Worm (Caenorhabditis elegans): ENCODE results near the gene abu-1.
A peak's percentile ranks its signal among the peaks of the same experiment; 100 is the strongest.

abu-1 gene

ce11 chrV:10406313-10406712, 24.7 kb upstream of the abu-1 start, which contains the start of gene F15H10.7:
TSS of gene F15H10.7 (minus strand) at chrV:10406413.
- TF ChIP-seq nhr-23 (tag; optimal IDR thresholded peaks at IDR 0.05) (no peak), nhr-21 (tag; optimal IDR thresholded peaks at IDR 0.05) (no peak), egl-27 (tag; optimal IDR thresholded peaks at IDR 0.05) (no peak), unc-55 (GFP tag; optimal IDR thresholded peaks at IDR 0.05) (no peak), alr-1 (tag; optimal IDR thresholded peaks at IDR 0.05) (no peak), nhr-77 (tag; optimal IDR thresholded peaks at IDR 0.05) (no peak), fos-1 (tag; optimal IDR thresholded peaks at IDR 0.05) (no peak), ztf-1 (GFP tag; conservative IDR thresholded peaks at IDR 0.05) (no peak), ztf-11 (tag; optimal IDR thresholded peaks at IDR 0.05) (no peak)

- TF ChIP-seq nhr-129 (tag; optimal IDR thresholded peaks at IDR 0.05) (no peak), lin-39 (tag; optimal IDR thresholded peaks at IDR 0.05) (no peak), gmeb-1 (tag; optimal IDR thresholded peaks at IDR 0.05) (no peak), fos-1 (tag; optimal IDR thresholded peaks at IDR 0.05) (peak; percentile 29), nhr-23 (tag; optimal IDR thresholded peaks at IDR 0.05) (no peak), mdl-1 (tag; optimal IDR thresholded peaks at IDR 0.05) (no peak)
Observed at ce11 chrV:10404701-10405100, 23.1 kb upstream of the abu-1 start.

- TF ChIP-seq lin-39 (tag; optimal IDR thresholded peaks at IDR 0.05): no peak
- TF ChIP-seq R02D3.7 (tag; optimal IDR thresholded peaks at IDR 0.05): no peak
- TF ChIP-seq mab-5 (tag; optimal IDR thresholded peaks at IDR 0.05): no peak
- TF ChIP-seq unc-55 (GFP tag; optimal IDR thresholded peaks at IDR 0.05): no peak
- TF ChIP-seq aly-2 (tag; optimal IDR thresholded peaks at IDR 0.05): no peak
- no peak for TF ChIP-seq nhr-129 (tag; optimal IDR thresholded peaks at IDR 0.05)
- TF ChIP-seq ztf-11 (tag; optimal IDR thresholded peaks at IDR 0.05): no peak
- TF ChIP-seq ama-1 (optimal IDR thresholded peaks at IDR 0.05): no peak
- TF ChIP-seq alr-1 (tag; optimal IDR thresholded peaks at IDR 0.05): no peak
- no peak for TF ChIP-seq nhr-23 (tag; optimal IDR thresholded peaks at IDR 0.05)
- no peak for TF ChIP-seq sma-9 (GFP tag; optimal IDR thresholded peaks at IDR 0.05)
- no peak for TF ChIP-seq sma-9 (tag; optimal IDR thresholded peaks at IDR 0.05)
Observed at ce11 chrV:10402804-10403203, 21.2 kb upstream of the abu-1 start, which contains the start of gene F15H10.8. TSS of gene F15H10.8 (minus strand) at chrV:10402904.

ce11 chrV:10399290-10399689, 17.7 kb upstream of the abu-1 start:
- TF ChIP-seq mbf-1 (tag; optimal IDR thresholded peaks at IDR 0.05) (no peak), nhr-25 (tag; optimal IDR thresholded peaks at IDR 0.05) (no peak), aly-2 (tag; optimal IDR thresholded peaks at IDR 0.05) (no peak), unc-55 (GFP tag; optimal IDR thresholded peaks at IDR 0.05) (no peak), crh-2 (tag; optimal IDR thresholded peaks at IDR 0.05) (peak; percentile 37), ztf-11 (tag; optimal IDR thresholded peaks at IDR 0.05) (no peak), sma-9 (GFP tag; optimal IDR thresholded peaks at IDR 0.05) (peak; percentile 76), sma-9 (tag; optimal IDR thresholded peaks at IDR 0.05) (no peak), dmd-4 (tag; optimal IDR thresholded peaks at IDR 0.05) (no peak), R02D3.7 (tag; optimal IDR thresholded peaks at IDR 0.05) (no peak), ztf-1 (GFP tag; conservative IDR thresholded peaks at IDR 0.05) (no peak), blmp-1 (tag; optimal IDR thresholded peaks at IDR 0.05; ENCODE audit: insufficient read depth) (no peak), sma-3 (GFP tag; optimal IDR thresholded peaks at IDR 0.05) (no peak), lin-39 (tag; optimal IDR thresholded peaks at IDR 0.05) (no peak), lin-11 (tag; optimal IDR thresholded peaks at IDR 0.05) (no peak), nhr-129 (tag; optimal IDR thresholded peaks at IDR 0.05) (peak; percentile 80), fos-1 (tag; optimal IDR thresholded peaks at IDR 0.05) (peak; percentile 93), mab-5 (tag; optimal IDR thresholded peaks at IDR 0.05) (no peak), ZK546.5 (tag; optimal IDR thresholded peaks at IDR 0.05) (no peak), peb-1 (tag; optimal IDR thresholded peaks at IDR 0.05) (no peak), zag-1 (tag; optimal IDR thresholded peaks at IDR 0.05) (no peak), gmeb-1 (tag; optimal IDR thresholded peaks at IDR 0.05) (peak; percentile 24), ceh-82 (tag; optimal IDR thresholded peaks at IDR 0.05) (no peak), C34F6.9 (tag; optimal IDR thresholded peaks at IDR 0.05) (no peak)

ce11 chrV:10398431-10398830, 16.8 kb upstream of the abu-1 start, which contains the start of gene ugt-2:
TSS of gene ugt-2 (plus strand) at chrV:10398801.
- TF ChIP-seq sma-9 (GFP tag; optimal IDR thresholded peaks at IDR 0.05) (peak; percentile 53), sma-9 (tag; optimal IDR thresholded peaks at IDR 0.05) (no peak), ztf-1 (GFP tag; conservative IDR thresholded peaks at IDR 0.05) (no peak), sem-4 (tag; optimal IDR thresholded peaks at IDR 0.05) (no peak), skn-1 (tag; optimal IDR thresholded peaks at IDR 0.05) (no peak), nhr-237 (tag; optimal IDR thresholded peaks at IDR 0.05) (no peak), fos-1 (tag; optimal IDR thresholded peaks at IDR 0.05) (peak; percentile 41), crh-2 (tag; optimal IDR thresholded peaks at IDR 0.05) (peak; percentile 14), lin-39 (tag; optimal IDR thresholded peaks at IDR 0.05) (no peak), C34F6.9 (tag; optimal IDR thresholded peaks at IDR 0.05) (no peak), nhr-129 (tag; optimal IDR thresholded peaks at IDR 0.05) (peak; percentile 29)
